Worm (Caenorhabditis elegans): ENCODE data around the gene col-173.

DNA sequence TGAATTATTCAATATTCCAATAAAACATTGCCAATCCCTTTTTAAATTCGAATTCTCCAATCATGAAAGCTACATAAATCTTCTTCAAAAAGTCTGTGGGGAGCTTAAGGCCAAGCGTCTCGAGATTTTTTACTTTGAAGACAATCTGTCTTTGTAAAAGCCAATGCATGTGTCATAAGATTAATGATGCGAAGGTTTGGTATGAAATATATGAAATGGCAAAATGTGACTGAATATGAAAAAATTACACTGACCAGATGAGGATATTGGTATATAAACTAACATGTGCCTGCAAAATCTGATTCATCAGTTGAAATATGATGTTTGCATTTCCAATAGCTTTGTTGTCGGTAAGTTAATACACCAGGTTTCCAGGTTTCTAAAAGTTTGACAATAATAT, 31.4 kb downstream of the col-173 start, which contains the start of gene C53B7.2:
- no peak for TF ChIP-seq sptf-2 (GFP tag; optimal IDR thresholded peaks at IDR 0.05)
- no peak for TF ChIP-seq nhr-80 (tag; optimal IDR thresholded peaks at IDR 0.05)
- no peak for TF ChIP-seq ama-1 (optimal IDR thresholded peaks at IDR 0.05)
- TF ChIP-seq ama-1 (GFP tag; optimal IDR thresholded peaks at IDR 0.05): no peak
- no peak for TF ChIP-seq tlf-1 (GFP tag; optimal IDR thresholded peaks at IDR 0.05)
- TF ChIP-seq unc-62 (GFP tag; optimal IDR thresholded peaks at IDR 0.05): no peak
- TF ChIP-seq F23B12.7 (tag; optimal IDR thresholded peaks at IDR 0.05; ENCODE audit: insufficient read depth): no peak
